Fruit fly (Drosophila melanogaster): ENCODE data around the gene CG14107.

The CG14107 gene

dm6 chr3L:13393538-13393937 is 12.4 kb upstream of the CG14107 start:
- TF ChIP-seq CG8478 (optimal IDR thresholded peaks at IDR 0.05), result no peak
- no peak for TF ChIP-seq CTCF (optimal IDR thresholded peaks at IDR 0.05)

dm6 chr3L:13389834-13390233 is 8.7 kb upstream of the CG14107 start, which contains the start of gene Poc1:
Poc1 (minus strand) TSS chr3L:13390006.
- peak; percentile 91 to 92 for TF ChIP-seq CTCF (optimal IDR thresholded peaks at IDR 0.05)
- no peak for TF ChIP-seq CG8478 (optimal IDR thresholded peaks at IDR 0.05)

- TF ChIP-seq CTCF (optimal IDR thresholded peaks at IDR 0.05), result peak; percentile 33 to 54
- no peak for TF ChIP-seq CG8478 (optimal IDR thresholded peaks at IDR 0.05)
Measured at dm6 chr3L:13387608-13388007, 6.5 kb upstream of the CG14107 start, which contains the start of gene CG10171. CG10171 (minus strand) TSS chr3L:13387907.

DNA sequence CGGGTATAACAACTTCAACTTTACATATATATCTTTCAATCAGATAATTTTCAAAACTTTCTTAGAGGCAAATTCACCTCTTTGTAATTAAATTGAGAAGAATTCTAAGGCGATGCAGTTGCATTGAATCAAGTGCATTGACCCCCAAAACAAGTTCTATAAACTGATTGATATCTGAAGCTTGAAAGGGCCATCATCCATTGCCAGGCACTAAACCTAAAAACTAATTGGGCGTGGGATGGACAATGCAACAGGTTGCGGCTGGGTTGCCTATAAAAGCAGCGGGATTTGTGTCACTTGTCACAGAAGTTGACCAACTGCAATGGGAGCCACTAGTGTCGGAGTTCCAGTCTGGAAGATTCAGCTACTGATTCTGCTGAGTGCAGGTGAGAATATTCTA is 3.3 kb upstream of the CG14107 start, which contains the start of gene CG14110:
Gene CG14110 (plus strand): TSS at position 301 of the 400 bp plus-strand sequence.
- TF ChIP-seq CG8478 (optimal IDR thresholded peaks at IDR 0.05) (no peak), CTCF (optimal IDR thresholded peaks at IDR 0.05) (no peak)

dm6 chr3L:13382061-13382815 is 1.1 kb upstream of the CG14107 start, which contains the start of gene ImpL1:
ImpL1 (plus strand) TSS chr3L:13382765.
- no peak for TF ChIP-seq CG8478 (optimal IDR thresholded peaks at IDR 0.05)

dm6 chr3L:13378202-13378601 is 2.9 kb downstream of the CG14107 start, which contains the start of gene SNCF:
SNCF (plus strand) TSS chr3L:13378583.
- no peak for TF ChIP-seq CTCF (optimal IDR thresholded peaks at IDR 0.05)
- no peak for TF ChIP-seq CG8478 (optimal IDR thresholded peaks at IDR 0.05)

- TF ChIP-seq CTCF (optimal IDR thresholded peaks at IDR 0.05) (no peak), CG8478 (optimal IDR thresholded peaks at IDR 0.05) (no peak)
Measured at dm6 chr3L:13377657-13378056, 3.5 kb downstream of the CG14107 start, which contains the start of gene CG14111. CG14111 (plus strand) TSS chr3L:13377957.

- TF ChIP-seq CTCF (optimal IDR thresholded peaks at IDR 0.05) (no peak), CG8478 (optimal IDR thresholded peaks at IDR 0.05) (no peak)
Measured at dm6 chr3L:13356084-13356693, 25.0 kb downstream of the CG14107 start, which contains the start of gene Nplp2. Nplp2 (plus strand) TSS chr3L:13356376.

DNA sequence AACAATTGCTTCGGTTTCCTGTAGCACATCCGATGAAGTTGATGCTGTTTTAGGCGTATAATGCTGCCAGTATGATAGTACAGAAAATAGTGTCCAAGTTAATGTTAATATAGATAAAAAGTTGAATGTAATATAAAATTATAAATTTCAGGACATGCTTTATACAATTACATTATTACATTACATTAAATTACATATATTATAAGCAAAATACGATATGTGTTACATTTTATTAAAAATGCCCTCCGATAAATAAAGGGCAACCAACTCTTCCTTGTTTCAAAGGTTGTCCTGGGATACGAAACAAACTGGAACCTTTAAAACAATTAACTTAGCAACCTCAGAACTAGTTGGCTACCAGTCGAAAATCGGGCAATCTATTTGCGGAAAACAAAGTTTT is 32.4 kb downstream of the CG14107 start, which contains the start of gene CG17687:
Gene CG17687 (plus strand): TSS at position 301 of the 400 bp plus-strand sequence.
- no peak for TF ChIP-seq CG8478 (optimal IDR thresholded peaks at IDR 0.05)
- no peak for TF ChIP-seq CTCF (optimal IDR thresholded peaks at IDR 0.05)
